Fruit fly (Drosophila melanogaster) whole organism, wandering third instar larva: ENCODE data around the gene CAH9.

Experiments
- Abd-B ChIP-seq: fragments of >200 bp; optimal IDR thresholded peaks from 2 replicates; lab custom pipeline; 2017; ENCODE audit warnings: missing biosample characterization, missing genetic modification characterization
- CG9705 ChIP-seq: fragments of 200-800 bp; sonication (Bioruptor generic); optimal IDR thresholded peaks from 2 replicates; lab custom pipeline; 2018; ENCODE audit warnings: missing biosample characterization, mild to moderate bottlenecking, missing genetic modification characterization
- CrebA ChIP-seq: fragments of 200-800 bp; sonication (Bioruptor generic); optimal IDR thresholded peaks from 2 replicates; lab custom pipeline; 2016; ENCODE audit warnings: missing biosample characterization, mild to moderate bottlenecking, missing genetic modification characterization, borderline replicate concordance
- Dfd ChIP-seq: fragments of >200 bp; optimal IDR thresholded peaks from 2 replicates; lab custom pipeline; 2017; ENCODE audit warnings: missing biosample characterization, missing genetic modification characterization
- Dif ChIP-seq: fragments of 200-275, 200-300 bp; sonication (Bioruptor generic); optimal IDR thresholded peaks from 2 replicates; lab custom pipeline; 2018; ENCODE audit warnings: missing biosample characterization, missing genetic modification characterization; ENCODE audit not compliant: partially characterized antibody
- GATAd ChIP-seq: sonication (Bioruptor generic); optimal IDR thresholded peaks from 2 replicates; lab custom pipeline; 2016; ENCODE audit warnings: missing biosample characterization, missing genetic modification characterization
- HLH106 ChIP-seq: fragments of 200-800 bp; optimal IDR thresholded peaks from 3 replicates; lab custom pipeline; 2019; ENCODE audit warnings: missing biosample characterization, mild to moderate bottlenecking, missing genetic modification characterization, moderate library complexity
- Hnf4 ChIP-seq: fragments of 200-800 bp; sonication (Bioruptor generic); optimal IDR thresholded peaks from 2 replicates; lab custom pipeline; 2016; ENCODE audit warnings: missing biosample characterization, mild to moderate bottlenecking, missing genetic modification characterization
- Hr83 ChIP-seq: fragments of 200-300 bp; sonication (Bioruptor generic); optimal IDR thresholded peaks from 2 replicates; lab custom pipeline; 2016; ENCODE audit warnings: missing biosample characterization, mild to moderate bottlenecking, missing genetic modification characterization, moderate library complexity; ENCODE audit not compliant: poor library complexity, severe bottlenecking
- Jra ChIP-seq: sonication (Bioruptor generic); optimal IDR thresholded peaks from 2 replicates; lab custom pipeline; 2016; ENCODE audit warnings: missing biosample characterization, missing genetic modification characterization
- Mio ChIP-seq: sonication (Bioruptor generic); optimal IDR thresholded peaks from 2 replicates; lab custom pipeline; 2016; ENCODE audit warnings: missing biosample characterization, missing genetic modification characterization
- Myc ChIP-seq: fragments of >200 bp; optimal IDR thresholded peaks from 2 replicates; lab custom pipeline; 2017
- N ChIP-seq: fragments of >200 bp; optimal IDR thresholded peaks from 2 replicates; lab custom pipeline; 2018; ENCODE audit warnings: missing biosample characterization, missing external identifiers, missing genetic modification characterization
- OdsH ChIP-seq: fragments of 200-800 bp; sonication (Bioruptor generic); optimal IDR thresholded peaks from 2 replicates; lab custom pipeline; 2016; ENCODE audit warnings: missing biosample characterization, mild to moderate bottlenecking, missing genetic modification characterization
- Sp1 ChIP-seq: fragments of 200-800 bp; sonication (Bioruptor generic); optimal IDR thresholded peaks from 3 replicates; lab custom pipeline; 2019; ENCODE audit warnings: missing biosample characterization, mild to moderate bottlenecking, missing genetic modification characterization, moderate library complexity
- br ChIP-seq: fragments of 200-800 bp; sonication (Bioruptor generic); optimal IDR thresholded peaks from 2 replicates; lab custom pipeline; 2016; ENCODE audit warnings: missing biosample characterization, missing genetic modification characterization
- brk ChIP-seq: fragments of 200-800 bp; sonication (Bioruptor generic); optimal IDR thresholded peaks from 2 replicates; lab custom pipeline; 2016; ENCODE audit warnings: missing biosample characterization, mild to moderate bottlenecking, missing genetic modification characterization
- dl ChIP-seq, 2 experiments: fragments of 175-275, 200-275 bp in 1 of 2; fragments of 200-275 bp in 1 of 2; sonication (Bioruptor generic); optimal IDR thresholded peaks; lab custom pipeline; 2018; ENCODE audit warnings: mild to moderate bottlenecking in 2 of 2, missing biosample characterization in 2 of 2, missing genetic modification characterization in 2 of 2, moderate library complexity in 2 of 2; ENCODE audit not compliant: partially characterized antibody in 2 of 2, insufficient read depth in 1 of 2
- dmrt93B ChIP-seq: fragments of 200-800 bp; sonication (Bioruptor generic); optimal IDR thresholded peaks from 2 replicates; lab custom pipeline; 2018; ENCODE audit warnings: missing biosample characterization, mild to moderate bottlenecking, missing genetic modification characterization
- dsf ChIP-seq: sonication (Bioruptor generic); optimal IDR thresholded peaks from 2 replicates; lab custom pipeline; 2016; ENCODE audit warnings: missing biosample characterization, missing genetic modification characterization, borderline replicate concordance
- ey ChIP-seq: fragments of 200-800 bp; sonication (Bioruptor generic); optimal IDR thresholded peaks from 2 replicates; lab custom pipeline; 2016; ENCODE audit warnings: missing biosample characterization, missing genetic modification characterization
- foxo ChIP-seq, 2 experiments: fragments of 200-800 bp; sonication (Bioruptor generic); optimal IDR thresholded peaks; 2 replicates in 1 of 2; 3 replicates in 1 of 2; lab custom pipeline; 2016 to 2017; ENCODE audit warnings: missing biosample characterization in 2 of 2, missing genetic modification characterization in 2 of 2
- fru ChIP-seq: fragments of 200-800 bp; sonication (Bioruptor generic); optimal IDR thresholded peaks from 3 replicates; lab custom pipeline; 2016; ENCODE audit warnings: missing biosample characterization, mild to moderate bottlenecking, missing genetic modification characterization
- h ChIP-seq: fragments of 200-800 bp; sonication (Bioruptor generic); optimal IDR thresholded peaks from 3 replicates; lab custom pipeline; 2016; ENCODE audit warnings: missing biosample characterization, mild to moderate bottlenecking, missing genetic modification characterization
- lola ChIP-seq: fragments of >200 bp; optimal IDR thresholded peaks from 2 replicates; lab custom pipeline; 2017; ENCODE audit warnings: missing biosample characterization, missing genetic modification characterization
- pan ChIP-seq: fragments of >200 bp; optimal IDR thresholded peaks from 2 replicates; lab custom pipeline; 2017
- psq ChIP-seq: fragments of 200-800 bp; sonication (Bioruptor generic); optimal IDR thresholded peaks from 3 replicates; lab custom pipeline; 2017; ENCODE audit warnings: missing biosample characterization, mild to moderate bottlenecking, missing genetic modification characterization, moderate library complexity
- rgr ChIP-seq: fragments of 200-800 bp; sonication (Bioruptor generic); optimal IDR thresholded peaks from 3 replicates; lab custom pipeline; 2016; ENCODE audit warnings: missing biosample characterization, mild to moderate bottlenecking, missing genetic modification characterization
- sv ChIP-seq: fragments of 200-800 bp; sonication (Bioruptor generic); optimal IDR thresholded peaks from 3 replicates; lab custom pipeline; 2016; ENCODE audit warnings: missing biosample characterization, missing genetic modification characterization
- tai ChIP-seq: sonication (Bioruptor generic); optimal IDR thresholded peaks from 2 replicates; lab custom pipeline; 2016; ENCODE audit warnings: missing biosample characterization, missing genetic modification characterization
- usp ChIP-seq: fragments of >200 bp; optimal IDR thresholded peaks from 2 replicates; lab custom pipeline; 2017; ENCODE audit warnings: missing biosample characterization, missing genetic modification characterization
- woc ChIP-seq: sonication (Bioruptor generic); optimal IDR thresholded peaks from 2 replicates; lab custom pipeline; 2016; ENCODE audit warnings: missing biosample characterization, mild to moderate bottlenecking, missing genetic modification characterization

Gene CAH9

DNA sequence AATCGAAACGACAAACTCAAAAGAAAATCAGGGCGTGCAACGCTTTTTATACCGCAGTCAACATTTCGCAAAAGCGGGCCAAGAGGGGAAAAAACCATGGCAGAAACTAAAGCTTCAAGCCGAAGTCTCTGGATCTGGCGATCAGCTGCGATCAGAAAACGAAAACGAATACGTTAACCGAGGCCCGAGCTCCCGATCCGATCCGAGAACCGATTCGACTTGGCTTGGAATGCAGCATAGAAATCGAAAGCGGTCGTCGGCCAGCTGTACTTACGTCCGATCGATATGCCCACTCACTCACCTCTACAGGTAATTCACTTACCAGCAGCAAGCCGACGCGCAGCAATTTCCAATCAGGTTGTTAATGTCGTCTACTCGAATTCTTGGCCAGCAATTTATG, 14.9 kb downstream of the CAH9 start, which contains the start of gene Cpr97Eb:
Cpr97Eb (minus strand) TSS at position 25 of the 400 bp plus-strand sequence.
- TF ChIP-seq GATAd: no peak
- TF ChIP-seq lola (GFP tag; lab: Kevin White, UChicago): no peak
- TF ChIP-seq sv (GFP tag; lab: Kevin White, UChicago): no peak
- no peak for TF ChIP-seq HLH106
- TF ChIP-seq OdsH: no peak
- no peak for TF ChIP-seq rgr (GFP tag; lab: Kevin White, UChicago)
- TF ChIP-seq ey: no peak
- no peak for TF ChIP-seq usp
- TF ChIP-seq pan (lab: Kevin White, UChicago): no peak
- TF ChIP-seq dmrt93B (GFP tag; lab: Kevin White, UChicago): no peak
- TF ChIP-seq dl (GFP tag; optimal IDR thresholded peaks at IDR 0.05; lab: Kevin White, UChicago; ENCODE audit: insufficient read depth in 1 of 2, partially characterized antibody in 2 of 2): no peak
- no peak for TF ChIP-seq woc (GFP tag; lab: Kevin White, UChicago)
- no peak for TF ChIP-seq Hnf4
- TF ChIP-seq foxo (GFP tag; optimal IDR thresholded peaks at IDR 0.05; lab: Kevin White, UChicago): no peak
- no peak for TF ChIP-seq N
- TF ChIP-seq fru: no peak
- TF ChIP-seq Mio (GFP tag; lab: Kevin White, UChicago): no peak
- TF ChIP-seq dsf: no peak
- TF ChIP-seq CrebA: no peak
- no peak for TF ChIP-seq psq (GFP tag; lab: Kevin White, UChicago)

DNA sequence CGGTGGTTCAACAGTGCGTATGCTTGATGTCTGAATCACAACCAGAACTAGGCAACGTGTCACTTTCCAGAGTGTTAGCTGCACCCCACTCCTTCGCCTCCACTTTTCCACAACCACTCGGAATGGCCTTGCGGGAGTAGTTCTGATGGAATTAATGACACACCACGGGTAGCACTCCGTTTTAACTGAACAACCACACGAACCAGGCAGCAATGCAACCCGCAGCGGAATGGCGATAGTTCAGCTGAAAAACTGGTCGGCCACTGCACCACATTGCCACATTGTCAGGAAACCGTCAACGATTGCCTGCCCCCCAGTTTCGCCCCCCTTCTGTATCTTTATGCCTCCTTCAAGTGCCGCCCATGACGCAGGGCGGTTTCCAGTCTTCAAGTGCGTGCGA, 18.4 kb downstream of the CAH9 start, which contains the start of gene Cpr97Ea:
Cpr97Ea (minus strand) TSS at position 230 of the 400 bp plus-strand sequence.
- TF ChIP-seq dsf (no peak), dmrt93B (GFP tag; lab: Kevin White, UChicago) (no peak), Hr83 (GFP tag; lab: Kevin White, UChicago) (no peak), Dfd (no peak), Jra (GFP tag; lab: Kevin White, UChicago) (no peak), pan (lab: Kevin White, UChicago) (no peak), sv (GFP tag; lab: Kevin White, UChicago) (no peak), N (no peak), OdsH (no peak), HLH106 (no peak), ey (no peak), Dif (no peak), woc (GFP tag; lab: Kevin White, UChicago) (no peak), foxo (GFP tag; optimal IDR thresholded peaks at IDR 0.05; lab: Kevin White, UChicago) (no peak), br (GFP tag; lab: Kevin White, UChicago) (no peak), Abd-B (GFP tag; lab: Kevin White, UChicago) (no peak), dl (GFP tag; optimal IDR thresholded peaks at IDR 0.05; lab: Kevin White, UChicago; ENCODE audit: insufficient read depth in 1 of 2, partially characterized antibody in 2 of 2) (no peak), lola (GFP tag; lab: Kevin White, UChicago) (no peak), tai (GFP tag; lab: Kevin White, UChicago) (no peak), CG9705 (GFP tag; lab: Kevin White, UChicago) (no peak)

DNA sequence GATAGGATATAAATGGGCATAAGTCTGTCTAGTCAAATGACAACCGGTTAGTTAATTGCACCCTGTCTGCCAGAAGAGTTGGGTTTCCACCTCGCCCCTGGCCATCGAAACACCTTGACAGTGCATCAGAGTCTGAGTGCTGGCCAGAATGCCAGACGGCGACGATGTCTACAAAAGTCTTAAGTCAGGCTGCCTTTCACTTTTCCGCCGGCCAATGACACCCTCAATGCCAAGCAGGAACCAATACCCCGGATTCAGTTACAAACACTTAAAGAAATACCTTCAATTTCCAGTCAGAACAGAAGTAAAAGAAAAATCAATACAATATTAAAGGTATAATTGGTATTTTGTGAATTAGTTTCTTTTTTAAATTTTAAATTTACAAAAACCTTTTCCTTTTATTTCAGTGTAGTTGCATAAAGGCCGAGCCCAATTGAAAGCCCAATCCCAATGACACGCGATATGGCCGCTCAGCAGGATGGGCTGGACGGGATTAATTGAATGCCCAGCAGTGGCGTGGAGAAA, 21.4 kb downstream of the CAH9 start:
- TF ChIP-seq br (GFP tag; lab: Kevin White, UChicago) (no peak), brk (GFP tag; lab: Kevin White, UChicago) (no peak), ey (no peak), Sp1 (no peak), dsf (no peak), fru (peak; percentile 12), usp (no peak), h (peak; percentile 7), CrebA (no peak), foxo (GFP tag; optimal IDR thresholded peaks at IDR 0.05; lab: Kevin White, UChicago) (peak in 1 of 2 experiments; percentile 10), Hr83 (GFP tag; lab: Kevin White, UChicago) (no peak), tai (GFP tag; lab: Kevin White, UChicago) (no peak), Mio (GFP tag; lab: Kevin White, UChicago) (no peak)

DNA sequence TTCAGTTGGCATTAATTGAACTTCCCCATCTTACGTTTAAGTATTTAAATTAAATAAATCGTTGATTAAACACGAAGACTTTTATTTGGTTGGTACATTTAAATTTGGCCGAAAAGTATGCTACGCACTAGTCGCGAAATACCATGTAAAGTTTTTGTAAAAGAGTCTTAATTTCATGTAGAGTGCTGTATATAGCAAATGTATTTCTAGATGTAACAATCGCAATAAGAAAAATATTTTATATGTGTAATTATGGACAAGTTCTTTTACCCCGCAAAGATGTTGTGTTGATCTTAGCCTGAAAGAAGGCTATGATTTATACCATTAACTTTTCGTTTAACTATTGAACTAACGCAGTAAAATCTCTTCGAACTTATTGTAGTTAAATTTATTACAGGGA, 23.2 kb downstream of the CAH9 start:
- TF ChIP-seq Myc (lab: Kevin White, UChicago): peak; percentile 66
- no peak for TF ChIP-seq dl (GFP tag; optimal IDR thresholded peaks at IDR 0.05; lab: Kevin White, UChicago; ENCODE audit: insufficient read depth in 1 of 2, partially characterized antibody in 2 of 2)
- TF ChIP-seq pan (lab: Kevin White, UChicago): no peak
- TF ChIP-seq Abd-B (GFP tag; lab: Kevin White, UChicago): no peak
